Fruit fly (Drosophila melanogaster) whole organism, embryonic: ENCODE results near the gene cana.

Source experiments
- B-H1 ChIP-seq: fragments of 200-800 bp; sonication (Bioruptor generic); IDR thresholded peaks from 3 replicates; pipeline ENCODE4 v1.3.6; 2022; ENCODE audit warnings: missing biosample characterization, missing genetic modification characterization
- B-H2 ChIP-seq: fragments of 200-800 bp; sonication (Bioruptor generic); optimal IDR thresholded peaks from 2 replicates; lab custom pipeline; 2018; ENCODE audit warnings: missing biosample characterization, mild to moderate bottlenecking, missing genetic modification characterization
- BEAF-32 ChIP-seq: fragments of 200-800 bp; sonication (Bioruptor generic); optimal IDR thresholded peaks from 3 replicates; lab custom pipeline; 2017; ENCODE audit warnings: missing biosample characterization, missing genetic modification characterization, mild to moderate bottlenecking, moderate library complexity, missing genetic modification reagents
- CG10431 ChIP-seq: fragments of 200-800 bp; sonication (Bioruptor generic); optimal IDR thresholded peaks from 3 replicates; lab custom pipeline; 2018; ENCODE audit warnings: missing biosample characterization, mild to moderate bottlenecking, missing genetic modification characterization
- CG13296 ChIP-seq: fragments of 200-800 bp; sonication (Bioruptor generic); optimal IDR thresholded peaks from 3 replicates; lab custom pipeline; 2018; ENCODE audit warnings: missing biosample characterization, mild to moderate bottlenecking, missing genetic modification characterization
- CG15696 ChIP-seq: fragments of 200-800 bp; sonication (Bioruptor generic); optimal IDR thresholded peaks from 2 replicates; lab custom pipeline; 2019; ENCODE audit warnings: missing biosample characterization, mild to moderate bottlenecking, missing genetic modification characterization, moderate library complexity
- CG1603 ChIP-seq: fragments of 200-800 bp; sonication (Bioruptor generic); optimal IDR thresholded peaks from 2 replicates; lab custom pipeline; 2019; ENCODE audit warnings: missing biosample characterization, mild to moderate bottlenecking, missing genetic modification characterization, moderate library complexity
- CG3065 ChIP-seq: fragments of 200-800 bp; sonication (Bioruptor generic); optimal IDR thresholded peaks from 2 replicates; lab custom pipeline; 2016; ENCODE audit warnings: missing biosample characterization, missing genetic modification characterization
- CG3726 ChIP-seq: fragments of 200-800 bp; sonication (Bioruptor generic); IDR thresholded peaks from 3 replicates; pipeline ENCODE4, ENCODE4 v1.3.6; 2022; ENCODE audit warnings: missing biosample characterization, missing genetic modification characterization
- CG4282 ChIP-seq: fragments of 200-800 bp; sonication (Bioruptor generic); optimal IDR thresholded peaks from 2 replicates; lab custom pipeline; 2016; ENCODE audit warnings: missing biosample characterization, missing genetic modification characterization
- CG4360 ChIP-seq: fragments of 200-800 bp; sonication (Bioruptor generic); IDR thresholded peaks from 2 replicates; pipeline ENCODE4 v1.3.6; 2022; ENCODE audit warnings: missing biosample characterization, missing genetic modification characterization
- CG4424 ChIP-seq: fragments of 200-800 bp; sonication (Bioruptor generic); optimal IDR thresholded peaks from 3 replicates; lab custom pipeline; 2016; ENCODE audit warnings: missing biosample characterization, missing genetic modification characterization
- CG4820 ChIP-seq: fragments of 200-800 bp; sonication (Bioruptor generic); optimal IDR thresholded peaks from 3 replicates; lab custom pipeline; 2016; ENCODE audit warnings: missing biosample characterization, missing genetic modification characterization
- CG6254 ChIP-seq: fragments of 200-800 bp; sonication (Bioruptor generic); optimal IDR thresholded peaks from 3 replicates; lab custom pipeline; 2017; ENCODE audit warnings: mild to moderate bottlenecking, missing biosample characterization, missing genetic modification reagents, missing genetic modification characterization
- CG6689 ChIP-seq: fragments of 200-800 bp; sonication (Bioruptor generic); IDR thresholded peaks from 2 replicates; pipeline ENCODE4 v1.3.6; 2022; ENCODE audit warnings: missing biosample characterization, missing genetic modification characterization
- CG6765 ChIP-seq: fragments of 200-800 bp; sonication (Bioruptor generic); optimal IDR thresholded peaks from 3 replicates; lab custom pipeline; 2017; ENCODE audit warnings: missing biosample characterization, mild to moderate bottlenecking, missing genetic modification characterization
- CG7786 ChIP-seq: fragments of 200-800 bp; sonication (Bioruptor generic); optimal IDR thresholded peaks from 2 replicates; lab custom pipeline; 2016; ENCODE audit warnings: missing biosample characterization, missing genetic modification characterization
- CG7839 ChIP-seq: fragments of 200-800 bp; sonication (Bioruptor generic); optimal IDR thresholded peaks from 3 replicates; lab custom pipeline; 2018; ENCODE audit warnings: missing biosample characterization, mild to moderate bottlenecking, missing genetic modification characterization, moderate library complexity
- CoRest ChIP-seq: fragments of 200-800 bp; sonication (Bioruptor generic); optimal IDR thresholded peaks from 3 replicates; lab custom pipeline; 2018; ENCODE audit warnings: missing biosample characterization, mild to moderate bottlenecking, missing genetic modification characterization, moderate library complexity
- Dll ChIP-seq: fragments of 200-800 bp; sonication (Bioruptor generic); IDR thresholded peaks from 4 replicates; pipeline ENCODE4 v1.3.6; 2022; ENCODE audit warnings: missing biosample characterization, missing genetic modification characterization; ENCODE audit not compliant: partially characterized antibody
- Elba2 ChIP-seq: fragments of 200-800 bp; sonication (Bioruptor generic); optimal IDR thresholded peaks from 3 replicates; lab custom pipeline; 2016; ENCODE audit warnings: missing biosample characterization, missing genetic modification characterization
- Med ChIP-seq: fragments of 200-800 bp; sonication (Bioruptor generic); peaks from one replicate; lab custom pipeline; 2016; ENCODE audit warnings: missing biosample characterization, missing genetic modification characterization, mild to moderate bottlenecking, inconsistent platforms, moderate library complexity
- Mes4 ChIP-seq: fragments of 200-800 bp; sonication (Bioruptor generic); optimal IDR thresholded peaks from 2 replicates; lab custom pipeline; 2016; ENCODE audit warnings: missing biosample characterization, missing genetic modification characterization
- NC2α ChIP-seq: fragments of 200-800 bp; sonication (Bioruptor generic); optimal IDR thresholded peaks from 2 replicates; lab custom pipeline; 2016; ENCODE audit warnings: missing biosample characterization, missing genetic modification characterization
- Scr ChIP-seq: fragments of 200-800 bp; sonication (Bioruptor generic); IDR thresholded peaks from 2 replicates; pipeline ENCODE4 v1.3.6; 2022; ENCODE audit warnings: missing biosample characterization, missing genetic modification characterization; ENCODE audit not compliant: partially characterized antibody
- Sox102F ChIP-seq: fragments of 200-800 bp; sonication (Bioruptor generic); optimal IDR thresholded peaks from 2 replicates; lab custom pipeline; 2018; ENCODE audit warnings: missing biosample characterization, mild to moderate bottlenecking, missing genetic modification characterization, moderate library complexity
- Usf ChIP-seq: fragments of 200-800 bp; sonication (Bioruptor generic); optimal IDR thresholded peaks from 2 replicates; lab custom pipeline; 2017; ENCODE audit warnings: missing genotype, missing biosample characterization, missing genetic modification characterization
- Xrp1 ChIP-seq: fragments of 200-800 bp; sonication (Bioruptor generic); IDR thresholded peaks from 2 replicates; pipeline ENCODE4 v1.3.6; 2022; ENCODE audit warnings: missing biosample characterization, missing genetic modification characterization
- ab ChIP-seq: fragments of 200-800 bp; sonication (Bioruptor generic); optimal IDR thresholded peaks from 2 replicates; lab custom pipeline; 2016; ENCODE audit warnings: missing biosample characterization, missing genetic modification characterization
- bigmax ChIP-seq: fragments of 200-800 bp; sonication (Bioruptor generic); optimal IDR thresholded peaks from 2 replicates; lab custom pipeline; 2018; ENCODE audit warnings: missing biosample characterization, mild to moderate bottlenecking, missing genetic modification characterization
- bowl ChIP-seq: fragments of 200-800 bp; sonication (Bioruptor generic); IDR thresholded peaks from 2 replicates; pipeline ENCODE4 v1.3.6; 2022; ENCODE audit warnings: missing biosample characterization, missing genetic modification characterization
- bsh ChIP-seq, 2 experiments: fragments of 200-800 bp; sonication (Bioruptor generic); optimal IDR thresholded peaks; 2 replicates each; lab custom pipeline; 2017 to 2018; ENCODE audit warnings: mild to moderate bottlenecking in 2 of 2, missing biosample characterization in 2 of 2, missing genetic modification characterization in 2 of 2, moderate library complexity in 1 of 2
- crol ChIP-seq: fragments of 200-800 bp; sonication (Bioruptor generic); IDR thresholded peaks from 2 replicates; pipeline ENCODE4 v1.3.6; 2022; ENCODE audit warnings: missing biosample characterization, missing genetic modification characterization
- danr ChIP-seq: fragments of 200-800 bp; sonication (Bioruptor generic); IDR thresholded peaks from 2 replicates; pipeline ENCODE4 v1.3.6; 2022; ENCODE audit warnings: missing biosample characterization, missing genetic modification characterization
- disco-r ChIP-seq: fragments of 200-800 bp; sonication (Bioruptor generic); optimal IDR thresholded peaks from 2 replicates; lab custom pipeline; 2016; ENCODE audit warnings: missing biosample characterization, missing genetic modification characterization
- dysf ChIP-seq: fragments of 200-800 bp; sonication (Bioruptor generic); IDR thresholded peaks from 3 replicates; pipeline ENCODE4 v1.3.6; 2022; ENCODE audit warnings: missing biosample characterization, missing genetic modification characterization
- esg ChIP-seq: fragments of 200-800 bp; sonication (Bioruptor generic); conservative IDR thresholded peaks from 2 replicates; pipeline ENCODE4 v1.3.6; 2022; ENCODE audit warnings: missing biosample characterization, missing genetic modification characterization
- grau ChIP-seq: fragments of 200-800 bp; optimal IDR thresholded peaks from 3 replicates; lab custom pipeline; 2019; ENCODE audit warnings: missing biosample characterization, mild to moderate bottlenecking, missing genetic modification characterization, moderate library complexity
- jigr1 ChIP-seq: fragments of 200-800 bp; sonication (Bioruptor generic); IDR thresholded peaks from 3 replicates; pipeline ENCODE4 v1.3.6; 2022; ENCODE audit warnings: missing biosample characterization, missing genetic modification characterization
- kay ChIP-seq: fragments of 200-800 bp; sonication (Bioruptor generic); optimal IDR thresholded peaks from 2 replicates; lab custom pipeline; 2016; ENCODE audit warnings: missing biosample characterization, missing genetic modification characterization
- lmd ChIP-seq: fragments of 200-800 bp; sonication (Bioruptor generic); IDR thresholded peaks from 2 replicates; pipeline ENCODE4 v1.3.6; 2022; ENCODE audit warnings: missing biosample characterization, missing genetic modification characterization
- maf-S ChIP-seq: fragments of 200-800 bp; sonication (Bioruptor generic); optimal IDR thresholded peaks from 2 replicates; lab custom pipeline; 2016; ENCODE audit warnings: missing biosample characterization, missing genetic modification characterization
- nmo ChIP-seq: fragments of 200-800 bp; sonication (Bioruptor generic); optimal IDR thresholded peaks from 2 replicates; lab custom pipeline; 2018; ENCODE audit warnings: missing biosample characterization, mild to moderate bottlenecking, missing genetic modification characterization, moderate library complexity
- peb ChIP-seq: fragments of 200-800 bp; sonication (Bioruptor generic); IDR thresholded peaks from 2 replicates; pipeline ENCODE4 v1.3.6; 2022; ENCODE audit warnings: missing biosample characterization, missing genetic modification characterization
- row ChIP-seq: fragments of 200-800 bp; sonication (Bioruptor generic); IDR thresholded peaks from 3 replicates; pipeline ENCODE4 v1.3.6; 2022; ENCODE audit warnings: missing biosample characterization, missing genetic modification characterization
- so ChIP-seq: fragments of 200-800 bp; sonication (Bioruptor generic); IDR thresholded peaks from 3 replicates; pipeline ENCODE4 v1.3.6; 2022; ENCODE audit warnings: missing biosample characterization, missing genetic modification characterization
- tgo ChIP-seq: fragments of 200-800 bp; sonication (Bioruptor generic); IDR thresholded peaks from 3 replicates; pipeline ENCODE4 v1.3.6; 2022; ENCODE audit warnings: missing biosample characterization, missing genetic modification characterization
- tll ChIP-seq, 2 experiments: fragments of 200-800 bp in 1 of 2; fragments of >200 bp in 1 of 2; sonication (Bioruptor generic) in 1 of 2; optimal IDR thresholded peaks; 2 replicates each; lab custom pipeline; 2017 to 2019; ENCODE audit warnings: missing biosample characterization in 2 of 2, missing genetic modification characterization in 2 of 2, mild to moderate bottlenecking in 1 of 2, moderate library complexity in 1 of 2
- trh ChIP-seq: fragments of 200-800 bp; sonication (Bioruptor generic); optimal IDR thresholded peaks from 2 replicates; lab custom pipeline; 2016; ENCODE audit warnings: missing biosample characterization, missing genetic modification characterization
- tup ChIP-seq: fragments of 200-800 bp; sonication (Bioruptor generic); optimal IDR thresholded peaks from 2 replicates; lab custom pipeline; 2016; ENCODE audit warnings: missing biosample characterization, mild to moderate bottlenecking, missing genetic modification characterization, moderate library complexity
- usp ChIP-seq: fragments of >200 bp; optimal IDR thresholded peaks from 2 replicates; lab custom pipeline; 2017; ENCODE audit warnings: missing biosample characterization, missing genetic modification characterization
- zfh1 ChIP-seq: fragments of 200-800 bp; sonication (Bioruptor generic); IDR thresholded peaks from 3 replicates; pipeline ENCODE4 v1.3.6; 2022; ENCODE audit warnings: missing biosample characterization, missing genetic modification characterization

cana gene

dm6 chr2L:11220783-11221182, 48.8 kb upstream of the cana start (continued):
- TF ChIP-seq tup (GFP tag; lab: Kevin White, UChicago): no peak
- peak; percentile 20; the same call in 1 of the 2 replicates for TF ChIP-seq lmd (GFP tag; lab: Robert Waterston, UW)
- TF ChIP-seq row (GFP tag; lab: Robert Waterston, UW): 0 out of 3 replicates have a peak, but pooled peaks have one; percentile 39
- TF ChIP-seq zfh1: no peak
- no peak; the same call in 2 of the 3 replicates for TF ChIP-seq tgo (GFP tag; lab: Robert Waterston, UW)
- peak; percentile 26 for TF ChIP-seq Med (GFP tag; lab: Kevin White, UChicago)
- no peak for TF ChIP-seq CG4360 (GFP tag; lab: Robert Waterston, UW)
- no peak for TF ChIP-seq danr (GFP tag; lab: Robert Waterston, UW)
- TF ChIP-seq tll (GFP tag; optimal IDR thresholded peaks at IDR 0.05; lab: Kevin White, UChicago): no peak
- no peak for TF ChIP-seq bowl (GFP tag; lab: Robert Waterston, UW)
- TF ChIP-seq Scr (GFP tag; lab: Robert Waterston, UW): no peak
- no peak for TF ChIP-seq maf-S (GFP tag; lab: Kevin White, UChicago)
- no peak for TF ChIP-seq CG6765
- no peak for TF ChIP-seq CG4282
- TF ChIP-seq nmo: no peak
- TF ChIP-seq jigr1 (GFP tag; lab: Robert Waterston, UW): no peak
- TF ChIP-seq CG3726 (GFP tag; lab: Robert Waterston, UW): no peak
- TF ChIP-seq BEAF-32 (GFP tag; lab: Kevin White, UChicago): no peak
- TF ChIP-seq CG4424 (GFP tag; lab: Kevin White, UChicago): no peak
- no peak for TF ChIP-seq so (GFP tag; lab: Robert Waterston, UW)
- TF ChIP-seq CG1603 (tag; lab: Kevin White, UChicago): peak; percentile 12
- TF ChIP-seq kay (GFP tag; lab: Kevin White, UChicago): no peak
- TF ChIP-seq CG13296: no peak
- no peak for TF ChIP-seq crol (GFP tag; lab: Robert Waterston, UW)
- TF ChIP-seq bsh (GFP tag; optimal IDR thresholded peaks at IDR 0.05; lab: Kevin White, UChicago): peak in 1 of 2 experiments; percentile 16
- TF ChIP-seq ab (GFP tag; lab: Kevin White, UChicago): peak; percentile 34
- TF ChIP-seq CoRest: no peak
- peak; percentile 58 for TF ChIP-seq grau (tag; lab: Kevin White, UChicago)
- TF ChIP-seq NC2α (GFP tag; lab: Kevin White, UChicago): no peak
- no peak for TF ChIP-seq CG6254 (GFP tag; lab: Kevin White, UChicago)
- peak; percentile 27 for TF ChIP-seq Sox102F
- TF ChIP-seq peb (GFP tag; lab: Robert Waterston, UW): no peak
- TF ChIP-seq B-H2 (GFP tag; lab: Kevin White, UChicago): no peak
- no peak for TF ChIP-seq CG10431 (GFP tag; lab: Kevin White, UChicago)
- TF ChIP-seq Mes4: no peak
- TF ChIP-seq trh (GFP tag; lab: Kevin White, UChicago): no peak
- TF ChIP-seq CG4820 (GFP tag; lab: Kevin White, UChicago): no peak
- TF ChIP-seq Dll (GFP tag; lab: Robert Waterston, UW): no peak
- no peak for TF ChIP-seq Usf
- TF ChIP-seq CG3065 (GFP tag; lab: Kevin White, UChicago): no peak
- TF ChIP-seq usp (GFP tag; lab: Kevin White, UChicago): no peak
- peak; percentile 14 for TF ChIP-seq CG7786 (GFP tag; lab: Kevin White, UChicago)
- TF ChIP-seq Elba2: no peak
- TF ChIP-seq Xrp1: no peak
- no peak for TF ChIP-seq bigmax (GFP tag; lab: Kevin White, UChicago)
- TF ChIP-seq CG15696: no peak
- 0 out of 2 replicates have a peak, but pooled peaks have one; percentile 17 for TF ChIP-seq CG6689 (GFP tag; lab: Robert Waterston, UW)
- no peak for TF ChIP-seq B-H1 (GFP tag; lab: Robert Waterston, UW)
- no peak for TF ChIP-seq dysf
- TF ChIP-seq CG7839 (tag; lab: Kevin White, UChicago): no peak
- no peak for TF ChIP-seq esg (GFP tag; lab: Robert Waterston, UW)
- TF ChIP-seq disco-r (GFP tag; lab: Kevin White, UChicago): no peak
